Fruit fly (Drosophila melanogaster): ENCODE results near the gene CG8750.
A peak's percentile ranks its signal among the peaks of the same experiment; 100 is the strongest.

CG8750 gene

dm6 chr3L:13845292-13845691, 2.5 kb upstream of the CG8750 start (continued):
- no peak for TF ChIP-seq Gsc (GFP tag; IDR thresholded peaks at IDR 0.05)
- TF ChIP-seq peb (GFP tag; IDR thresholded peaks at IDR 0.05): no peak
- peak; percentile 43 for TF ChIP-seq CG4424 (GFP tag; optimal IDR thresholded peaks at IDR 0.05)
- TF ChIP-seq HLHmδ (GFP tag; optimal IDR thresholded peaks at IDR 0.05): no peak
- TF ChIP-seq CG12744 (GFP tag; optimal IDR thresholded peaks at IDR 0.05): no peak
- peak; percentile 50; the same call in 1 of the 2 replicates for TF ChIP-seq lmd (GFP tag; IDR thresholded peaks at IDR 0.05)
- no peak for TF ChIP-seq Fer1 (GFP tag; optimal IDR thresholded peaks at IDR 0.05)
- peak; percentile 100 for TF ChIP-seq Myb (GFP tag; optimal IDR thresholded peaks at IDR 0.05)
- TF ChIP-seq cas (GFP tag; IDR thresholded peaks at IDR 0.05): no peak
- peak; percentile 33 for TF ChIP-seq CG9609 (GFP tag; optimal IDR thresholded peaks at IDR 0.05)
- TF ChIP-seq CG12071 (GFP tag; optimal IDR thresholded peaks at IDR 0.05): no peak
- TF ChIP-seq CG12942 (GFP tag; optimal IDR thresholded peaks at IDR 0.05): no peak
- no peak for TF ChIP-seq Tbp (GFP tag; optimal IDR thresholded peaks at IDR 0.05)
- TF ChIP-seq dati (GFP tag; IDR thresholded peaks at IDR 0.05): no peak
- peak; percentile 39 for TF ChIP-seq pnt (GFP tag; optimal IDR thresholded peaks at IDR 0.05)
- TF ChIP-seq gcm (GFP tag; optimal IDR thresholded peaks at IDR 0.05): no peak
- no peak for TF ChIP-seq B-H2 (GFP tag; optimal IDR thresholded peaks at IDR 0.05)
- TF ChIP-seq D19A (tag; optimal IDR thresholded peaks at IDR 0.05): no peak
- no peak for TF ChIP-seq scrt (GFP tag; optimal IDR thresholded peaks at IDR 0.05)
- no peak for TF ChIP-seq CG11398 (GFP tag; optimal IDR thresholded peaks at IDR 0.05)
- peak; percentile 53; the same call in 1 of the 2 replicates for TF ChIP-seq NFAT (GFP tag; IDR thresholded peaks at IDR 0.05)
- 0 out of 2 replicates have a peak, but pooled peaks have one; percentile 18 for TF ChIP-seq CG14441 (GFP tag; IDR thresholded peaks at IDR 0.05)
- no peak for TF ChIP-seq onecut (GFP tag; IDR thresholded peaks at IDR 0.05)
- TF ChIP-seq CG10209 (GFP tag; optimal IDR thresholded peaks at IDR 0.05): no peak
- TF ChIP-seq Fer3 (tag; optimal IDR thresholded peaks at IDR 0.05): no peak
- TF ChIP-seq dan (GFP tag; IDR thresholded peaks at IDR 0.05): no peak
- TF ChIP-seq dysf (GFP tag; IDR thresholded peaks at IDR 0.05): peak; percentile 50; the same call in 1 of the 3 replicates
- peak; percentile 29; the same call in 1 of the 2 replicates for TF ChIP-seq CG14667 (GFP tag; IDR thresholded peaks at IDR 0.05)
- TF ChIP-seq ems (GFP tag; optimal IDR thresholded peaks at IDR 0.05): no peak
- TF ChIP-seq al (GFP tag; IDR thresholded peaks at IDR 0.05): no peak
- no peak for TF ChIP-seq CG31441 (GFP tag; IDR thresholded peaks at IDR 0.05)
- no peak for TF ChIP-seq en (GFP tag; optimal IDR thresholded peaks at IDR 0.05)
- TF ChIP-seq CG1603 (tag; optimal IDR thresholded peaks at IDR 0.05): no peak
- no peak for TF ChIP-seq CrebB (tag; optimal IDR thresholded peaks at IDR 0.05)
- peak; percentile 67 for TF ChIP-seq Abd-B (GFP tag; optimal IDR thresholded peaks at IDR 0.05)
- no peak for TF ChIP-seq nau (GFP tag; optimal IDR thresholded peaks at IDR 0.05)
- no peak for TF ChIP-seq CG2889 (GFP tag; IDR thresholded peaks at IDR 0.05)
- peak; percentile 44; the same call in 1 of the 3 replicates for TF ChIP-seq CG14860 (GFP tag; IDR thresholded peaks at IDR 0.05; ENCODE audit: partially characterized antibody)
- no peak for TF ChIP-seq H15 (GFP tag; IDR thresholded peaks at IDR 0.05)
- peak; percentile 20 for TF ChIP-seq CG8944 (GFP tag; optimal IDR thresholded peaks at IDR 0.05)
- no peak for TF ChIP-seq CG3726 (GFP tag; IDR thresholded peaks at IDR 0.05)
- TF ChIP-seq CG1529 (GFP tag; optimal IDR thresholded peaks at IDR 0.05): no peak
- TF ChIP-seq zen (tag; optimal IDR thresholded peaks at IDR 0.05): peak; percentile 29
- TF ChIP-seq phol (tag; optimal IDR thresholded peaks at IDR 0.05): no peak
- no peak for TF ChIP-seq chn (GFP tag; optimal IDR thresholded peaks at IDR 0.05)
- no peak for TF ChIP-seq CG32532 (GFP tag; IDR thresholded peaks at IDR 0.05)
- TF ChIP-seq CG10462 (GFP tag; optimal IDR thresholded peaks at IDR 0.05): no peak
- no peak for TF ChIP-seq btn (GFP tag; optimal IDR thresholded peaks at IDR 0.05)
- TF ChIP-seq Gug (GFP tag; IDR thresholded peaks at IDR 0.05): peak; percentile 42; the same call in 1 of the 4 replicates
- TF ChIP-seq psq (GFP tag; optimal IDR thresholded peaks at IDR 0.05): no peak
- TF ChIP-seq Taf1 (GFP tag; IDR thresholded peaks at IDR 0.05): no peak
- peak; percentile 47 for TF ChIP-seq pum (GFP tag; optimal IDR thresholded peaks at IDR 0.05)
- TF ChIP-seq CG7372 (GFP tag; IDR thresholded peaks at IDR 0.05): 0 out of 2 replicates have a peak, but pooled peaks have one; percentile 31

Data from whole organism, embryonic.